Worm (Caenorhabditis elegans) whole organism, mixed stage, embryonic: Measurements from ENCODE around the gene fbxb-45.

Source experiments
- bed-3 ChIP-seq: fragments of 200-800 bp; sonication (Bioruptor generic); optimal IDR thresholded peaks from 3 replicates; lab custom pipeline; 2018; ENCODE audit warnings: mild to moderate bottlenecking, missing genetic modification characterization, moderate library complexity, missing compliant biosample characterization
- blmp-1 ChIP-seq: fragments of 150-350 bp; optimal IDR thresholded peaks from 2 replicates; lab custom pipeline; 2014; ENCODE audit warnings: missing biosample characterization, missing genetic modification characterization
- ceh-39 ChIP-seq: fragments of 150-350 bp; optimal IDR thresholded peaks from 2 replicates; lab custom pipeline; 2014; ENCODE audit warnings: missing biosample characterization, missing genetic modification characterization
- ceh-43 ChIP-seq: fragments of 200-800 bp; sonication (Bioruptor generic); optimal IDR thresholded peaks from 2 replicates; lab custom pipeline; 2018; ENCODE audit warnings: mild to moderate bottlenecking, missing genetic modification characterization, moderate library complexity, missing compliant biosample characterization
- ceh-83 ChIP-seq: fragments of 200-800 bp; sonication (Bioruptor generic); optimal IDR thresholded peaks from 2 replicates; lab custom pipeline; 2018; ENCODE audit warnings: mild to moderate bottlenecking, missing genetic modification characterization, missing compliant biosample characterization
- ces-1 ChIP-seq: fragments of 150-350 bp; optimal IDR thresholded peaks from 2 replicates; lab custom pipeline; 2014; ENCODE audit warnings: missing biosample characterization, missing genetic modification reagents, missing genetic modification characterization
- cnd-1 ChIP-seq: fragments of 200-800 bp; sonication (Bioruptor generic); optimal IDR thresholded peaks from 2 replicates; lab custom pipeline; 2018; ENCODE audit warnings: mild to moderate bottlenecking, missing genetic modification characterization, missing compliant biosample characterization
- drap-1 ChIP-seq: fragments of 200-800 bp; sonication (Bioruptor generic); optimal IDR thresholded peaks from 3 replicates; lab custom pipeline; 2018; ENCODE audit warnings: mild to moderate bottlenecking, missing genetic modification characterization, missing compliant biosample characterization
- elt-1 ChIP-seq: sonication (generic microtip); optimal IDR thresholded peaks from 2 replicates; lab custom pipeline; 2017; ENCODE audit warnings: missing genetic modification characterization, mild to moderate bottlenecking, missing compliant biosample characterization, antibody characterized with exemption, moderate library complexity, borderline replicate concordance; ENCODE audit not compliant: insufficient read depth
- elt-3 ChIP-seq: fragments of 150-350 bp; optimal IDR thresholded peaks from 2 replicates; lab custom pipeline; 2014; ENCODE audit warnings: missing biosample characterization, missing genetic modification characterization
- flh-1 ChIP-seq: fragments of 200-800 bp; sonication (Bioruptor generic); optimal IDR thresholded peaks from 2 replicates; lab custom pipeline; 2018; ENCODE audit warnings: mild to moderate bottlenecking, missing genetic modification characterization, moderate library complexity, missing compliant biosample characterization
- hlh-1 ChIP-seq: fragments of 150-350 bp; optimal IDR thresholded peaks from 2 replicates; lab custom pipeline; 2014; ENCODE audit warnings: missing biosample characterization, missing genetic modification reagents, missing genetic modification characterization
- lin-32 ChIP-seq: fragments of 200-800 bp; sonication (Bioruptor generic); optimal IDR thresholded peaks from 2 replicates; lab custom pipeline; 2018; ENCODE audit warnings: mild to moderate bottlenecking, missing genetic modification characterization, missing compliant biosample characterization
- lsy-2 ChIP-seq: fragments of 150-350 bp; optimal IDR thresholded peaks from 2 replicates; lab custom pipeline; 2014; ENCODE audit warnings: missing biosample characterization, missing genetic modification characterization
- mab-5 ChIP-seq: fragments of 150-350 bp; optimal IDR thresholded peaks from 2 replicates; lab custom pipeline; 2014; ENCODE audit warnings: missing biosample characterization, missing genetic modification characterization
- mep-1 ChIP-seq: fragments of 150-350 bp; optimal IDR thresholded peaks from 2 replicates; lab custom pipeline; 2017; ENCODE audit warnings: missing biosample characterization, missing genetic modification reagents, missing genetic modification characterization, inconsistent platforms
- mls-2 ChIP-seq: sonication (generic microtip); optimal IDR thresholded peaks from 2 replicates; lab custom pipeline; 2016; ENCODE audit warnings: mild to moderate bottlenecking, missing genetic modification characterization, moderate library complexity, missing compliant biosample characterization
- nhr-12 ChIP-seq: fragments of 150-350 bp; optimal IDR thresholded peaks from 2 replicates; lab custom pipeline; 2014; ENCODE audit warnings: missing biosample characterization, missing genetic modification characterization
- nhr-2 ChIP-seq: fragments of 150-350 bp; optimal IDR thresholded peaks from 2 replicates; lab custom pipeline; 2014; ENCODE audit warnings: missing biosample characterization, missing genetic modification characterization
- nhr-237 ChIP-seq: fragments of 150-350 bp; optimal IDR thresholded peaks from 2 replicates; lab custom pipeline; 2014; ENCODE audit warnings: missing biosample characterization, missing genetic modification characterization
- nhr-28 ChIP-seq: fragments of 150-350 bp; optimal IDR thresholded peaks from 2 replicates; lab custom pipeline; 2014; ENCODE audit warnings: missing biosample characterization, missing genetic modification characterization
- nhr-76 ChIP-seq: sonication (generic microtip); optimal IDR thresholded peaks from 2 replicates; lab custom pipeline; 2017; ENCODE audit warnings: missing biosample characterization, missing genetic modification characterization
- sem-2 ChIP-seq: fragments of 200-800 bp; sonication (Bioruptor generic); optimal IDR thresholded peaks from 2 replicates; lab custom pipeline; 2018; ENCODE audit warnings: mild to moderate bottlenecking, missing genetic modification characterization, missing compliant biosample characterization
- snpc-4 ChIP-seq: fragments of 150-350 bp; optimal IDR thresholded peaks from 2 replicates; lab custom pipeline; 2014; ENCODE audit warnings: missing biosample characterization, missing genetic modification characterization
- sptf-1 ChIP-seq: sonication (generic microtip); optimal IDR thresholded peaks from 2 replicates; lab custom pipeline; 2017; ENCODE audit warnings: mild to moderate bottlenecking, missing genetic modification characterization, moderate library complexity, missing compliant biosample characterization
- tbx-8 ChIP-seq: fragments of 200-800 bp; sonication (Bioruptor generic); optimal IDR thresholded peaks from 2 replicates; lab custom pipeline; 2018; ENCODE audit warnings: mild to moderate bottlenecking, missing genetic modification characterization, moderate library complexity, missing compliant biosample characterization
- unc-120 ChIP-seq: sonication (generic microtip); optimal IDR thresholded peaks from 2 replicates; lab custom pipeline; 2017; ENCODE audit warnings: missing genetic modification characterization, missing compliant biosample characterization; ENCODE audit not compliant: poor library complexity, severe bottlenecking
- unc-62 ChIP-seq: fragments of 150-350 bp; optimal IDR thresholded peaks from 2 replicates; lab custom pipeline; 2014; ENCODE audit warnings: missing biosample characterization, missing genetic modification reagents, missing genetic modification characterization
- zip-8 ChIP-seq: fragments of 150-350 bp; optimal IDR thresholded peaks from 2 replicates; lab custom pipeline; 2014; ENCODE audit warnings: missing biosample characterization, missing genetic modification characterization
- ztf-11 ChIP-seq: fragments of 150-350 bp; optimal IDR thresholded peaks from 2 replicates; lab custom pipeline; 2014; ENCODE audit warnings: missing biosample characterization, missing genetic modification characterization

The fbxb-45 gene

DNA sequence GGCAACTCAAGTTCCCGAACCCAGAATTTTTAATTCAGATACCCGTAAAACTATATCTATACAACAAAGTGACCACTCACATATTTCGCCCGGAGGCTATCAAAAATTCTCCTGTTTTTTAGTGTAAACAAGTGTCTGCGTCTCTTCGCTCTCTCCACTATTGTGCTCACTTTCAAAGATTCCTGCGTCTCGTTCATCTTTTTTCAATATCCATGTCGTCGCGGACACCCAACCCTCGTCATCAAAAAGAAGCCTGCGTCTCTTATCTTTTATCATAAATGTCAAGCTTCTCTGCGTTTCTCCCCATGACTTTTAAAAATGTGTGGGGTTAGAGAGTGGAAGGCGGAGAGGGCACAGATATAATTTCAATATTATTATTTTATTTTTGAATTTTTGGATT, 41.1 kb upstream of the fbxb-45 start:
- TF ChIP-seq unc-120 (tag; lab: Kevin White, UChicago) (peak; percentile 13), hlh-1 (peak; percentile 75), blmp-1 (tag; lab: Kevin White, UChicago) (no peak), sptf-1 (tag; lab: Kevin White, UChicago) (no peak), unc-62 (GFP tag; lab: Kevin White, UChicago) (peak; percentile 71), tbx-8 (GFP tag; lab: Kevin White, UChicago) (no peak), mab-5 (tag; lab: Kevin White, UChicago) (no peak), nhr-76 (tag; lab: Kevin White, UChicago) (no peak), zip-8 (no peak), mls-2 (no peak), ces-1 (GFP tag; lab: Kevin White, UChicago) (peak; percentile 6)

DNA sequence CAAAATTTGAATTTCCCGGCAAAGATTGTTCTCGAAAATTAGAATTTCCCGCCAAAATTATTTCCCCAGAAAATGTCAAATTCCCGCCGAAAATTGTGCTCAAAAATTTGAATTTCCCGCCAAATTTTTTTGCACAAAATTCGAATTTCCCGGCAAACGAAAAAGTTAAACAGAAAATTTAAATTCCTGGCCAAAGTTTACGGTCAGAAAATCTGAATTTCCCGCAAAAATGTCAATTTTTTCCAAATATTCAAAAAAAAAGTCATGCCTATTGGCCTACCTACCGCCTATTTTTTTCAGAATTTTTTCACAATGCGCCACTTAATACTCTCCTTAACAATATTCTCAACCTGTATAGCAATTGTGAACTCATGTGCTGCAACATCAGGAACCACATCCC, 39.0 kb upstream of the fbxb-45 start, which contains the start of gene K02E7.1:
TSS of gene K02E7.1 (plus strand) at position 301 of the 400 bp plus-strand sequence.
- no peak for TF ChIP-seq flh-1 (GFP tag; lab: Kevin White, UChicago)
- TF ChIP-seq nhr-237: no peak
- no peak for TF ChIP-seq ztf-11 (tag; lab: Kevin White, UChicago)
- no peak for TF ChIP-seq lsy-2 (tag; lab: Kevin White, UChicago)
- TF ChIP-seq nhr-12 (tag; lab: Kevin White, UChicago): no peak
- TF ChIP-seq mab-5 (tag; lab: Kevin White, UChicago): no peak
- TF ChIP-seq mls-2: no peak
- no peak for TF ChIP-seq mep-1 (tag; lab: Kevin White, UChicago)

DNA sequence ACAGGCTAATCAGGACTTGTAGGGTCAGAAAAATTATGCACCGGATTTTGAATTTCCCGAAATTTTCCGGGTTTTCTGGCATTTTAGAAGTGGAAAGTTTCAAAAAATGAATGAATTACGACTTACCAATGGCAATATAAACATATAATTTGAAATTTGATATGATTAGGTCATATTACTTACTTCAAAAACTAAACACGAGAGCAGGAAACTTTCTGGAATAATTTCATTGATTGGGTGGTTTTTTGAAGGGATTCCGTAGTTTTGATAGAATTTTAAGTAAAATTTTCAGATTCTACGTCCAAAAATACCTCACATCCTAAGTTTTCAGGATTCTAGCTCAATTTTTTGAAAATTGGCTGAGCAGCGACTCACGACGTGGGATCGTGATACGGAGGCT, 31.6 kb upstream of the fbxb-45 start, which contains the start of gene K02E7.11:
TSS of gene K02E7.11 (minus strand) at position 101 of the 400 bp plus-strand sequence.
- TF ChIP-seq nhr-12 (tag; lab: Kevin White, UChicago) (no peak), ceh-83 (GFP tag; lab: Kevin White, UChicago) (no peak), elt-1 (no peak), mab-5 (tag; lab: Kevin White, UChicago) (no peak), lsy-2 (tag; lab: Kevin White, UChicago) (no peak), unc-120 (tag; lab: Kevin White, UChicago) (no peak), blmp-1 (tag; lab: Kevin White, UChicago) (no peak), drap-1 (GFP tag; lab: Kevin White, UChicago) (no peak), elt-3 (tag; lab: Kevin White, UChicago) (no peak), hlh-1 (no peak), nhr-237 (no peak), snpc-4 (tag; lab: Kevin White, UChicago) (no peak), nhr-28 (no peak), sem-2 (GFP tag; lab: Kevin White, UChicago) (no peak), ceh-39 (tag; lab: Kevin White, UChicago) (no peak), mls-2 (no peak)

DNA sequence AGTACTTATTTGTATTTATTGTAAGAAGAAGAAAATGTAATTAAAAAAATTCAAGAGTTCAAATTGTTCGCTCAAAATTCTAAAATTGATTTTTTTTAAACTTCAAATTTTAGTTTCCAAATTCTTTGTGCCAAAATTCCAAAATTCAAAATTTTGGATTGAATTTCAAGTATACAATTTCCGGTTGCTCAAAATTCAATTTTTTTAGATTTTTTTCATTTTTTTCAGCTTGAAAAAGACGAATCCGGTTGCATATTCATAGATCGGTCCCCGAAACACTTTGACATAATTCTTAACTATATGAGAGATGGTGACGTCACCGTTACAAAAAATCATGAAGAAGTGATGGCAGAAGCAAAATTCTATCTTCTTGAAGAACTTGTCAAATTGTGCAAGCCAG, 28.3 kb upstream of the fbxb-45 start, which contains the start of gene K02E7.4:
TSS of gene K02E7.4 (plus strand) at position 301 of the 400 bp plus-strand sequence.
- no peak for TF ChIP-seq ceh-39 (tag; lab: Kevin White, UChicago)
- no peak for TF ChIP-seq cnd-1 (tag; lab: Kevin White, UChicago)
- TF ChIP-seq sptf-1 (tag; lab: Kevin White, UChicago): no peak
- no peak for TF ChIP-seq mep-1 (tag; lab: Kevin White, UChicago)
- TF ChIP-seq lin-32: no peak
- TF ChIP-seq unc-62 (GFP tag; lab: Kevin White, UChicago): no peak
- TF ChIP-seq zip-8: no peak
- TF ChIP-seq ceh-43 (GFP tag; lab: Kevin White, UChicago): no peak
- no peak for TF ChIP-seq blmp-1 (tag; lab: Kevin White, UChicago)
- no peak for TF ChIP-seq nhr-76 (tag; lab: Kevin White, UChicago)
- no peak for TF ChIP-seq ces-1 (GFP tag; lab: Kevin White, UChicago)
- no peak for TF ChIP-seq lsy-2 (tag; lab: Kevin White, UChicago)
- TF ChIP-seq sem-2 (GFP tag; lab: Kevin White, UChicago): no peak
- no peak for TF ChIP-seq elt-3 (tag; lab: Kevin White, UChicago)
- TF ChIP-seq hlh-1: no peak
- no peak for TF ChIP-seq bed-3
- TF ChIP-seq tbx-8 (GFP tag; lab: Kevin White, UChicago): no peak
- TF ChIP-seq flh-1 (GFP tag; lab: Kevin White, UChicago): no peak
- TF ChIP-seq nhr-2 (tag; lab: Kevin White, UChicago): no peak
- TF ChIP-seq nhr-237: no peak

DNA sequence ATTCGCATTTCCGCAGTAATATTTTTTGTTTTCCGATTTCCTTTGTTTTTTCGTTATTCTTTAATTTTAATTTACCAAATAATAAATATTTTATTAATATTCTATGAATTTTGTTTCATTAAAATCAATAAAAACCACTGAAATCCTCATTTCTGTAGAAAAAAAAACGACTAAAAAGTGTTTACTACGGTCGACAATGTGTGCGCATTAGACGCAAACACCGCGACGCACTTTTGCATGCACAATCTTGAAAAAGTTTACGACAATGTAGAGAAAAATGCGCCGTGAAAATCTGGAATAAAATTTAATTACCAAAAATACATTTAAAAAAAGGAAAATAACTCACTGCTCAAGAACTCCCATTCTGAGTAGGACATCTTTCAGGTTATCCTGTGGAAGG, 27.6 kb upstream of the fbxb-45 start:
- TF ChIP-seq blmp-1 (tag; lab: Kevin White, UChicago): no peak
- peak; percentile 61 for TF ChIP-seq lsy-2 (tag; lab: Kevin White, UChicago)
